Fruit fly (Drosophila melanogaster): ENCODE measurements around the gene CG8750.

CG8750 gene

dm6 chr3L:13863365-13863775 is 20.6 kb upstream of the CG8750 start (continued):
- TF ChIP-seq nerfin-1 (tag; optimal IDR thresholded peaks at IDR 0.05) (no peak), Dfd (GFP tag; optimal IDR thresholded peaks at IDR 0.05) (no peak), Jarid2 (GFP tag; optimal IDR thresholded peaks at IDR 0.05) (no peak), z (GFP tag; IDR thresholded peaks at IDR 0.05) (peak; percentile 95), CG11695 (GFP tag; IDR thresholded peaks at IDR 0.05) (no peak), stc (GFP tag; IDR thresholded peaks at IDR 0.05) (no peak), Lim3 (GFP tag; IDR thresholded peaks at IDR 0.05) (no peak), CG11504 (tag; optimal IDR thresholded peaks at IDR 0.05) (peak; percentile 3), C15 (GFP tag; IDR thresholded peaks at IDR 0.05) (no peak), NFAT (GFP tag; IDR thresholded peaks at IDR 0.05) (peak; percentile 71), sima (GFP tag; optimal IDR thresholded peaks at IDR 0.05) (no peak), CG15514 (GFP tag; optimal IDR thresholded peaks at IDR 0.05) (no peak), pnt (GFP tag; optimal IDR thresholded peaks at IDR 0.05) (no peak), gce (GFP tag; IDR thresholded peaks at IDR 0.05) (no peak), usp (GFP tag; optimal IDR thresholded peaks at IDR 0.05) (no peak), CG10366 (GFP tag; IDR thresholded peaks at IDR 0.05) (no peak), tll (GFP tag; optimal IDR thresholded peaks at IDR 0.05) (peak in 1 of 2 experiments; percentile 37), mirr (GFP tag; optimal IDR thresholded peaks at IDR 0.05) (peak; percentile 53), CG12104 (GFP tag; optimal IDR thresholded peaks at IDR 0.05) (no peak), D (optimal IDR thresholded peaks at IDR 0.05) (peak; percentile 50), D (GFP tag; optimal IDR thresholded peaks at IDR 0.05) (no peak), Neu2 (GFP tag; optimal IDR thresholded peaks at IDR 0.05; ENCODE audit: borderline replicate concordance) (no peak), Dip3 (GFP tag; optimal IDR thresholded peaks at IDR 0.05) (no peak), CG2875 (GFP tag; optimal IDR thresholded peaks at IDR 0.05) (no peak), Hr51 (GFP tag; optimal IDR thresholded peaks at IDR 0.05) (no peak), pan (optimal IDR thresholded peaks at IDR 0.05) (no peak), pan (GFP tag; optimal IDR thresholded peaks at IDR 0.05 in 1 of 2, IDR thresholded peaks at IDR 0.05 in 1 of 2) (no peak), CG7556 (GFP tag; optimal IDR thresholded peaks at IDR 0.05) (no peak), seq (GFP tag; IDR thresholded peaks at IDR 0.05) (no peak), unc-4 (GFP tag; IDR thresholded peaks at IDR 0.05; ENCODE audit: partially characterized antibody) (no peak), MTF-1 (GFP tag; optimal IDR thresholded peaks at IDR 0.05; ENCODE audit: borderline replicate concordance) (peak; percentile 22), CG10959 (GFP tag; IDR thresholded peaks at IDR 0.05) (no peak), CG13775 (GFP tag; optimal IDR thresholded peaks at IDR 0.05) (no peak), CG17385 (GFP tag; optimal IDR thresholded peaks at IDR 0.05) (no peak), CG14860 (GFP tag; IDR thresholded peaks at IDR 0.05; ENCODE audit: partially characterized antibody) (no peak), CG6175 (GFP tag; IDR thresholded peaks at IDR 0.05) (peak; percentile 41; the same call in 1 of the 3 replicates), CG18619 (GFP tag; optimal IDR thresholded peaks at IDR 0.05) (no peak), CG17802 (tag; optimal IDR thresholded peaks at IDR 0.05) (no peak), chn (GFP tag; optimal IDR thresholded peaks at IDR 0.05) (peak; percentile 5), CG12299 (tag; optimal IDR thresholded peaks at IDR 0.05) (no peak), CG30431 (GFP tag; optimal IDR thresholded peaks at IDR 0.05) (no peak), scrt (GFP tag; optimal IDR thresholded peaks at IDR 0.05) (no peak), lov (optimal IDR thresholded peaks at IDR 0.05) (no peak), lov (GFP tag; IDR thresholded peaks at IDR 0.05) (no peak), CG11398 (GFP tag; optimal IDR thresholded peaks at IDR 0.05) (no peak), Xrp1 (GFP tag; IDR thresholded peaks at IDR 0.05) (0 out of 2 replicates have a peak, but pooled peaks have one; percentile 19), ato (GFP tag; IDR thresholded peaks at IDR 0.05; ENCODE audit: partially characterized antibody) (no peak), CG3838 (GFP tag; optimal IDR thresholded peaks at IDR 0.05) (no peak), btn (GFP tag; optimal IDR thresholded peaks at IDR 0.05) (no peak), Six4 (GFP tag; optimal IDR thresholded peaks at IDR 0.05) (peak; percentile 0), CG2199 (GFP tag; IDR thresholded peaks at IDR 0.05) (0 out of 3 replicates have a peak, but pooled peaks have one; percentile 62), bcd (GFP tag; optimal IDR thresholded peaks at IDR 0.05) (no peak)

All from whole organism, embryonic.